Worm (Caenorhabditis elegans) whole organism, late embryonic: ENCODE measurements around the gene pcn-1.

Experiments
- C08G9.2 ChIP-seq: sonication (generic microtip); optimal IDR thresholded peaks from 2 replicates; lab custom pipeline; 2016; ENCODE audit warnings: mild to moderate bottlenecking, missing genetic modification characterization, moderate library complexity, missing compliant biosample characterization
- C38D4.7 ChIP-seq: fragments of 200-800 bp; sonication (Bioruptor generic); optimal IDR thresholded peaks from 2 replicates; lab custom pipeline; 2018; ENCODE audit warnings: mild to moderate bottlenecking, missing genetic modification characterization, moderate library complexity, missing compliant biosample characterization
- K02D7.2 ChIP-seq: sonication (generic microtip); optimal IDR thresholded peaks from 2 replicates; lab custom pipeline; 2017; ENCODE audit warnings: mild to moderate bottlenecking, missing genetic modification characterization, missing compliant biosample characterization
- K09A11.1 ChIP-seq: sonication (generic microtip); optimal IDR thresholded peaks from 2 replicates; lab custom pipeline; 2017; ENCODE audit warnings: antibody characterized with exemption, mild to moderate bottlenecking, missing genetic modification characterization, missing compliant biosample characterization; ENCODE audit not compliant: insufficient read depth
- T23F11.4 ChIP-seq: fragments of 200-800 bp; sonication (Bioruptor generic); optimal IDR thresholded peaks from 2 replicates; lab custom pipeline; 2018; ENCODE audit warnings: mild to moderate bottlenecking, missing genetic modification characterization, missing compliant biosample characterization
- ceh-14 ChIP-seq: sonication (generic microtip); optimal IDR thresholded peaks from 2 replicates; lab custom pipeline; 2016; ENCODE audit warnings: missing genotype, missing genetic modification characterization, missing compliant biosample characterization
- ceh-18 ChIP-seq: sonication (generic microtip); optimal IDR thresholded peaks from 2 replicates; lab custom pipeline; 2016; ENCODE audit warnings: missing genetic modification characterization, missing compliant biosample characterization
- ceh-19 ChIP-seq: fragments of 200-800 bp; sonication (Bioruptor generic); optimal IDR thresholded peaks from 2 replicates; lab custom pipeline; 2018; ENCODE audit warnings: mild to moderate bottlenecking, missing genetic modification characterization, missing compliant biosample characterization
- ceh-2 ChIP-seq: sonication (generic microtip); optimal IDR thresholded peaks from 2 replicates; lab custom pipeline; 2016; ENCODE audit warnings: missing genotype, missing genetic modification characterization, missing compliant biosample characterization
- ceh-22 ChIP-seq: sonication (generic microtip); optimal IDR thresholded peaks from 2 replicates; lab custom pipeline; 2017; ENCODE audit warnings: missing biosample characterization, missing genetic modification characterization
- ceh-24 ChIP-seq: sonication (generic microtip); optimal IDR thresholded peaks from 2 replicates; lab custom pipeline; 2016; ENCODE audit warnings: mild to moderate bottlenecking, missing genetic modification characterization, missing compliant biosample characterization
- ceh-30 ChIP-seq: fragments of 150-350 bp; optimal IDR thresholded peaks from 2 replicates; lab custom pipeline; 2014; ENCODE audit warnings: missing biosample characterization, missing genetic modification characterization
- ceh-34 ChIP-seq: sonication (generic microtip); optimal IDR thresholded peaks from 2 replicates; lab custom pipeline; 2016; ENCODE audit warnings: mild to moderate bottlenecking, missing genetic modification characterization, missing compliant biosample characterization
- ceh-45 ChIP-seq: fragments of 200-800 bp; sonication (Bioruptor generic); IDR thresholded peaks from 2 replicates; pipeline ENCODE4 v1.3.6; 2022; ENCODE audit warnings: missing genetic modification reagents, missing genetic modification characterization, missing compliant biosample characterization
- dmd-4 ChIP-seq: sonication (generic microtip); optimal IDR thresholded peaks from 2 replicates; lab custom pipeline; 2016; ENCODE audit warnings: borderline replicate concordance, missing genetic modification characterization, missing compliant biosample characterization
- dve-1 ChIP-seq: sonication (generic microtip); optimal IDR thresholded peaks from 2 replicates; lab custom pipeline; 2017; ENCODE audit warnings: antibody characterized with exemption, mild to moderate bottlenecking, missing genetic modification characterization, missing compliant biosample characterization
- elt-4 ChIP-seq: sonication (generic microtip); optimal IDR thresholded peaks from 2 replicates; lab custom pipeline; 2016; ENCODE audit warnings: missing genetic modification characterization, missing compliant biosample characterization
- ets-4 ChIP-seq: sonication (generic microtip); optimal IDR thresholded peaks from 2 replicates; lab custom pipeline; 2016; ENCODE audit warnings: missing genetic modification characterization, missing compliant biosample characterization
- fax-1 ChIP-seq: sonication (generic microtip); optimal IDR thresholded peaks from 2 replicates; lab custom pipeline; 2016; ENCODE audit warnings: missing genotype, missing genetic modification characterization, missing compliant biosample characterization
- hlh-15 ChIP-seq: sonication (generic microtip); optimal IDR thresholded peaks from 2 replicates; lab custom pipeline; 2016; ENCODE audit warnings: missing genetic modification characterization, missing compliant biosample characterization
- lim-6 ChIP-seq: sonication (generic microtip); optimal IDR thresholded peaks from 2 replicates; lab custom pipeline; 2016; ENCODE audit warnings: missing genetic modification characterization, missing compliant biosample characterization
- lin-11 ChIP-seq: fragments of 200-800 bp; sonication (Bioruptor generic); optimal IDR thresholded peaks from 2 replicates; lab custom pipeline; 2018; ENCODE audit warnings: mild to moderate bottlenecking, missing genetic modification characterization, missing compliant biosample characterization
- madf-2 ChIP-seq: sonication (generic microtip); optimal IDR thresholded peaks from 2 replicates; lab custom pipeline; 2017; ENCODE audit warnings: missing genetic modification characterization, missing compliant biosample characterization
- mec-3 ChIP-seq: sonication (generic microtip); optimal IDR thresholded peaks from 2 replicates; lab custom pipeline; 2016; ENCODE audit warnings: borderline replicate concordance, missing genetic modification characterization, missing compliant biosample characterization
- nhr-11 ChIP-seq: fragments of 150-350 bp; optimal IDR thresholded peaks from 2 replicates; lab custom pipeline; 2014; ENCODE audit warnings: missing biosample characterization, missing genetic modification characterization
- nhr-232 ChIP-seq: sonication (generic microtip); optimal IDR thresholded peaks from 2 replicates; lab custom pipeline; 2016; ENCODE audit warnings: missing genetic modification characterization, missing compliant biosample characterization
- pag-3 ChIP-seq: sonication (generic microtip); optimal IDR thresholded peaks from 2 replicates; lab custom pipeline; 2016; ENCODE audit warnings: missing compliant biosample characterization, missing genetic modification characterization, borderline replicate concordance
- pat-9 ChIP-seq: fragments of 200-800 bp; sonication (Bioruptor generic); optimal IDR thresholded peaks from 2 replicates; lab custom pipeline; 2018; ENCODE audit warnings: mild to moderate bottlenecking, missing genetic modification characterization, moderate library complexity, missing compliant biosample characterization
- pax-1 ChIP-seq: fragments of 150-350 bp; optimal IDR thresholded peaks from 2 replicates; lab custom pipeline; 2014; ENCODE audit warnings: missing biosample characterization, missing genetic modification characterization
- pha-2 ChIP-seq: sonication (generic microtip); optimal IDR thresholded peaks from 2 replicates; lab custom pipeline; 2017; ENCODE audit warnings: mild to moderate bottlenecking, missing genetic modification characterization, missing compliant biosample characterization
- pha-4 ChIP-seq: fragments of 150-350 bp; optimal IDR thresholded peaks from 2 replicates; lab custom pipeline; 2018; ENCODE audit warnings: missing biosample characterization, missing genetic modification reagents, missing genetic modification characterization
- pqm-1 ChIP-seq: sonication (generic microtip); optimal IDR thresholded peaks from 2 replicates; lab custom pipeline; 2016; ENCODE audit warnings: missing genetic modification characterization, missing compliant biosample characterization
- pros-1 ChIP-seq: fragments of 150-350 bp; optimal IDR thresholded peaks from 2 replicates; lab custom pipeline; 2014; ENCODE audit warnings: missing biosample characterization, missing genetic modification reagents, missing genetic modification characterization
- rnt-1 ChIP-seq: sonication (generic microtip); optimal IDR thresholded peaks from 2 replicates; lab custom pipeline; 2016; ENCODE audit warnings: missing genetic modification characterization, missing compliant biosample characterization
- sox-2 ChIP-seq: fragments of 200-800 bp; sonication (Bioruptor generic); IDR thresholded peaks from 2 replicates; pipeline ENCODE4 v1.3.6; 2022; ENCODE audit warnings: missing genetic modification reagents, missing genetic modification characterization, missing compliant biosample characterization
- sox-4 ChIP-seq: sonication (generic microtip); optimal IDR thresholded peaks from 2 replicates; lab custom pipeline; 2017; ENCODE audit warnings: mild to moderate bottlenecking, missing genetic modification characterization, inconsistent platforms, missing compliant biosample characterization
- tbx-2 ChIP-seq: sonication (generic microtip); optimal IDR thresholded peaks from 2 replicates; lab custom pipeline; 2016; ENCODE audit warnings: missing genetic modification characterization, missing compliant biosample characterization
- unc-3 ChIP-seq, 2 experiments: fragments of 200-800 bp in 1 of 2; sonication (Bioruptor generic) in 1 of 2; sonication (generic microtip) in 1 of 2; conservative IDR thresholded peaks in 1 of 2; optimal IDR thresholded peaks in 1 of 2; 2 replicates each; pipeline versions ENCODE4 v1.3.6 to Lab custom; 2016 to 2022; ENCODE audit warnings: missing compliant biosample characterization in 2 of 2, missing genetic modification characterization in 2 of 2, missing genetic modification reagents in 1 of 2
- unc-55 ChIP-seq: sonication (generic microtip); optimal IDR thresholded peaks from 2 replicates; lab custom pipeline; 2017; ENCODE audit warnings: missing biosample characterization, missing genetic modification reagents, missing genetic modification characterization
- unc-86 ChIP-seq: sonication (generic microtip); optimal IDR thresholded peaks from 2 replicates; lab custom pipeline; 2016; ENCODE audit warnings: missing genetic modification characterization, missing compliant biosample characterization

pcn-1 gene

DNA sequence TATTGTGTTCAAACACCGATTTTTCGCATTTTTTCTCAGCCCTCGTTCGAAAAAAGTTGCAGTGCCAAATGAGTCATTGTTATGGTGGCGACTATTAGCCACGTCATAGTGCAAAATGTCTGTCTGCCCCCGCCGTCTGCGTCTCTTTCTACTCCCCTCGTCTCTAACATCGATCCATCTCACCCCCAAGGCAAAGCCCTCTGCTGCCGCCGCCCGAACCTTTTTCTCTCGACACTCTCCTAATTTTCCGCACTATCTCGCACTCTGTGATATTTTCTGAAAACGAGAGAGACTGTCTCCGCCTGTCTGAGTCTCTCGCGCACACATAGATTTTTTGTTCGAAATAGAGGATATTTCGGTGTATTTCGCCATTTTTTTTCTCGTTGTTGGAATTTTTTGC, 43.8 kb upstream of the pcn-1 start (continued):
- TF ChIP-seq pha-2 (tag; lab: Kevin White, UChicago) = no peak
- TF ChIP-seq nhr-232 (tag; lab: Kevin White, UChicago) = no peak
- no peak for TF ChIP-seq pros-1 (tag; lab: Kevin White, UChicago)
- TF ChIP-seq dve-1 (tag; lab: Kevin White, UChicago) = peak; percentile 21
- TF ChIP-seq pat-9 (tag; lab: Kevin White, UChicago) = no peak
- TF ChIP-seq madf-2 (tag; lab: Kevin White, UChicago) = no peak
- TF ChIP-seq lin-11 = no peak

DNA sequence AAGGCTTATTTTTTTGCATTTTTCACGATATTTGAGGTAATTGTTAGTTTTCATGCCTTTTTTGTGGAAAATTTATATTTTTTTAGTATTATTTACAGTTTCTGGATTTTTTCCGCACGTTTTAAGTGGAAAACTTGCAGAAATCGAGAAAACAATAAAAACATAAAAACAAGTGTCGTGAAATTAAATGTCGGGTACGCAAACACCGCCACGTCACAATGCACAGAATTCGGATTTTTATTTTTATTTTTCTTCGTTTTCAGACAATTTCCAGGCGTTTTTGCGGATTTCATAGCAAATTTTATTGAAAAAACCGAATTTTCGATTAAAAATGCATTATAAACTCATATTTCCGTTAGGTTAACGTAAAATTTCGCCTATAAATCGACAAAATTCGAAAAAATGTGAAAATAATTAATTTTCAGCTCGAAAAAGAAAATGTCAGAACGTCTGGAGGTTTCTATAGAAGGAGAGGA, 36.6 kb upstream of the pcn-1 start, which contains the start of gene C35B1.2:
TSS of gene C35B1.2 (plus strand) at position 426 of the 476 bp plus-strand sequence.
- no peak for TF ChIP-seq pat-9 (tag; lab: Kevin White, UChicago)
- TF ChIP-seq rnt-1 (tag; lab: Kevin White, UChicago) = no peak
- no peak for TF ChIP-seq K09A11.1
- no peak for TF ChIP-seq ceh-18
- no peak for TF ChIP-seq lim-6 (tag; lab: Kevin White, UChicago)

DNA sequence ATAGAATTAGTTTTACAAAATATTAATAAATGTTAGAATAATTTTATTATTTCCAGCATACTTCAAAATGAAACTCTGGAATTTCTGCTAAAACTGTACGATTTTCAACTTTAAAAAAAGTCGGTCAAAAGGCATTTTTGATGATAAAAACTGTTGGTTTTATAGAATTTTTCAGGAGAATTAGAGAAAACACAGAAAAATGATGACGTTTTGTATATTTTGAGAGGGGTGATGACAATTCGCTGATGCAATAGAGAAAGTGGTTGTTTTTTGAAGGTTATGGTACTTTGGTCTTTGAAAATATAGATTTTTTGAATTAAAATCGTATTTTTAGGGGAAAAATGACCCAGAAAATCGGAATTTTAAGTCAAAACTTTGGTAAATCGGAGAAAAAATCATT, 35.8 kb upstream of the pcn-1 start:
- TF ChIP-seq sox-4 (tag; lab: Kevin White, UChicago) = no peak

DNA sequence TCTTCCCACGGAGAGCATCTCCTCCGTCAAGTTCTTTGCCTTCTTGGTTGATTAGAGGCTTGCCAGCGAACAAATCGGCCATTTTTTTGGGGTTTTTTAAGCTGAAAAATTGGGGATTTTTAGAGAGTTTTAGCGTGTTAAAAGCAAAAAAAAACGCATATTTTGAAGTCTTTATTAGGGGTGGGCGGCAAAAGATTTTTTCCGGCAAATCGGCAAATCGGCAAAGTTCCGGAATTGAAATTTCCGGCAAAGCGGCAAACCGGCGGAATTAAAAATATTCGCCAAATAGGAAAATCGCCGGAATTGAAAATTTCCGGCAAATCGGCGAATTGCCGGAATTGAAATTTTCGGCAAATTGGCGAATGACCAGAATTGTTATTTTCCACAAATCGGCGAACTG, 34.9 kb upstream of the pcn-1 start, which contains the start of gene C35B1.5:
TSS of gene C35B1.5 (minus strand) at position 101 of the 400 bp plus-strand sequence.
- TF ChIP-seq K09A11.1 (no peak), pqm-1 (tag; lab: Kevin White, UChicago) (no peak), T23F11.4 (GFP tag; lab: Kevin White, UChicago) (no peak), elt-4 (no peak), ceh-24 (tag; lab: Kevin White, UChicago) (no peak), C38D4.7 (no peak), ets-4 (tag; lab: Kevin White, UChicago) (no peak), lin-11 (no peak), ceh-2 (tag; lab: Kevin White, UChicago) (no peak), ceh-30 (tag; lab: Kevin White, UChicago) (no peak), unc-86 (tag; lab: Kevin White, UChicago) (no peak), pag-3 (tag; lab: Kevin White, UChicago) (no peak)

DNA sequence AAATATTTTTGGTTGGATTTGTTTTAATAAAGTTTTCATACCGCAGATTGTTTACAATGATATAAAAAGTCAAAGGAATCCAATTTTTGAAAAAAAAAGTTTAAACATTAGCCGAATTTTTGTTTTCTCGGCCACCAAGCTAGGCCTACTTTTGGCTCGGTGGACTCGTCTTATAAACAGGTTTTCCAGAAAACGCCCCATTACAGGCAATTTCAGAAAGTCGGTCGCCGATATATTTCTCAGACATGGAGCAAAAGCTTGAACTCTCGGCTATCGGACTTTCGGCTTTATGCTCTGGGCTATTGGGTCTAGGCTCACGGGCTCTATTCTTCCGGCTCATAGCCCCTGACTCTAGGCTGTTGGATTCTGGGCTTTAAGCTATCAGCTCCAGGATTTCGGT, 33.8 kb upstream of the pcn-1 start:
- TF ChIP-seq unc-3 (GFP tag; conservative IDR thresholded peaks at IDR 0.05; lab: Robert Waterston, UW) (no peak), unc-3 (tag; optimal IDR thresholded peaks at IDR 0.05; lab: Kevin White, UChicago) (no peak), fax-1 (tag; lab: Kevin White, UChicago) (no peak), ceh-22 (no peak), dmd-4 (no peak), ceh-19 (GFP tag; lab: Kevin White, UChicago) (no peak), K02D7.2 (tag; lab: Kevin White, UChicago) (no peak), pha-2 (tag; lab: Kevin White, UChicago) (no peak), ceh-18 (no peak), ceh-45 (no peak), ceh-24 (tag; lab: Kevin White, UChicago) (no peak), hlh-15 (no peak), mec-3 (no peak)
- TF ChIP-seq, all 69 proteins: peak for 0

DNA sequence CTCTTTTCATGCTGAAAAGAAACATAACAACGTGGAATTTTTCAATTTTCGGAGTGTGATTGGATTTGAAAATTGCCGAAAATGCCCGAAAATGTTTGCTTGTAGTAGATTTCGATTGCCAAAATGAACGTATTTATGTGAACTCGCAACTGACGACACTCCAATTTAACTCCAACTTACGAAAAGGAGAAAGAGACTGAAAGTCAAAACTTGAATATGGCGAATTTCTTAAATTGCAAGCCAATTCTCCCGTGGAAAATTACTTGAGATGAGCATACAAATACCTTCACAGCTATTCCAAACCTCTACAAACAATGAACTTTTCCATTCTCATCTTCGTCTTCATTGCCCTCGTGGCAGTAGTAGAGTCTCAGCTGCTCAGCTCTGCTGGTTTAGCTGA, 33.4 kb upstream of the pcn-1 start:
- TF ChIP-seq pax-1 (tag; lab: Kevin White, UChicago) = no peak
- no peak for TF ChIP-seq ceh-2 (tag; lab: Kevin White, UChicago)
- TF ChIP-seq K02D7.2 (tag; lab: Kevin White, UChicago) = no peak
- no peak for TF ChIP-seq tbx-2
- no peak for TF ChIP-seq hlh-15
- no peak for TF ChIP-seq ceh-19 (GFP tag; lab: Kevin White, UChicago)
- no peak for TF ChIP-seq unc-55 (GFP tag; lab: Kevin White, UChicago)
- TF ChIP-seq ceh-24 (tag; lab: Kevin White, UChicago) = no peak
- TF ChIP-seq pha-4 = no peak
- no peak for TF ChIP-seq ceh-14 (tag; lab: Kevin White, UChicago)
- no peak for TF ChIP-seq ceh-34 (tag; lab: Kevin White, UChicago)
- no peak for TF ChIP-seq nhr-11 (tag; lab: Kevin White, UChicago)
- no peak for TF ChIP-seq C08G9.2 (tag; lab: Kevin White, UChicago)
- no peak for TF ChIP-seq sox-2
